Worm (Caenorhabditis elegans): ENCODE measurements around the gene K07H8.2.

DNA sequence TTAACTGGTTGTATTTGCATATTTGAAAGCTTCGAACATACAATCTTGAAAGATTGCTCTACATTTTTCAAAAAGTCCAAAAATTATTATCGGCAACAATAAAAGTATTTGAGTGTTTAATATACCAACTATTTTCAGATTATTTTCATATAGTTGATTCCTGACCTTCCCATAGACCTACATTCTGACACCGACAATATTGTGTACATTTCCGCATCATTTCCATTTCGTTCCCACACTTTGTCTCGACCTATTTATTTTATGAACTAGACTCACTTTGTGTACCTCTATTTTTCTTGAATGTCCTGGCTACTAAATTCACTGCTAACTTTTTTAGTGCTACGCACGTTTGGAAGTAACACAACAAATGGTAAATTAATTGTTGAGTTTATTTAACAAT is 51.1 kb downstream of the K07H8.2 start, which contains the start of gene lgc-5:
- TF ChIP-seq sea-1 (GFP tag; conservative IDR thresholded peaks at IDR 0.05), result no peak
- TF ChIP-seq flt-1 (GFP tag; IDR thresholded peaks at IDR 0.05), result no peak
- no peak for TF ChIP-seq tra-4 (tag; optimal IDR thresholded peaks at IDR 0.05)
- no peak for TF ChIP-seq ama-1 (optimal IDR thresholded peaks at IDR 0.05)
- no peak for TF ChIP-seq tbx-11 (GFP tag; IDR thresholded peaks at IDR 0.05)
- no peak for TF ChIP-seq ets-7 (tag; optimal IDR thresholded peaks at IDR 0.05)
